Worm (Caenorhabditis elegans): Measurements from ENCODE around the gene twk-14.

DNA sequence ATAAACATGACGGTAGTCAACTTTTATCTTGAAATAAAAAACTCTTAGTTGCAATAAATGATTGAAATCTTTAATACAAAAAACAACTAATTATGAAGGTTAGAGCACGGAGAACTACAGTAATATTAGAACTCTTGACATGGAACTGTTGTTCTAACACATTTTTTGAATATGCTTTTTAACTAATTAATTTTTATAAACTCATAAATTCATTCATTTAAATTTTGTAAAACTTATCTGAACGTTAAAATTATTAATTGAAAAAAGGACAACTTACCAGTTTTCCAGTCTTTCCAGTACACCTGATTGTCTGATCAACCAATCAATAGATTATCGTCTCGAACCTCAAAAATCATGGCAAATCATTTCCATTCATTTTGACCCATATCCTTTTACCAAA lies 43.1 kb downstream of the twk-14 start, which contains the start of gene sqt-3:
- TF ChIP-seq nhr-25 (tag; optimal IDR thresholded peaks at IDR 0.05): no peak
- TF ChIP-seq mab-5 (tag; optimal IDR thresholded peaks at IDR 0.05): no peak
- no peak for TF ChIP-seq gmeb-1 (tag; optimal IDR thresholded peaks at IDR 0.05)
- TF ChIP-seq nhr-12 (tag; optimal IDR thresholded peaks at IDR 0.05): no peak
- TF ChIP-seq skn-1 (tag; optimal IDR thresholded peaks at IDR 0.05): no peak
- no peak for TF ChIP-seq ZK546.5 (tag; optimal IDR thresholded peaks at IDR 0.05)
- no peak for TF ChIP-seq nhr-237 (tag; optimal IDR thresholded peaks at IDR 0.05)
- TF ChIP-seq ztf-4 (tag; optimal IDR thresholded peaks at IDR 0.05): no peak

Data from whole organism, L2 larva.